Fruit fly (Drosophila melanogaster): ENCODE measurements around the gene Apl.

Apl gene

DNA sequence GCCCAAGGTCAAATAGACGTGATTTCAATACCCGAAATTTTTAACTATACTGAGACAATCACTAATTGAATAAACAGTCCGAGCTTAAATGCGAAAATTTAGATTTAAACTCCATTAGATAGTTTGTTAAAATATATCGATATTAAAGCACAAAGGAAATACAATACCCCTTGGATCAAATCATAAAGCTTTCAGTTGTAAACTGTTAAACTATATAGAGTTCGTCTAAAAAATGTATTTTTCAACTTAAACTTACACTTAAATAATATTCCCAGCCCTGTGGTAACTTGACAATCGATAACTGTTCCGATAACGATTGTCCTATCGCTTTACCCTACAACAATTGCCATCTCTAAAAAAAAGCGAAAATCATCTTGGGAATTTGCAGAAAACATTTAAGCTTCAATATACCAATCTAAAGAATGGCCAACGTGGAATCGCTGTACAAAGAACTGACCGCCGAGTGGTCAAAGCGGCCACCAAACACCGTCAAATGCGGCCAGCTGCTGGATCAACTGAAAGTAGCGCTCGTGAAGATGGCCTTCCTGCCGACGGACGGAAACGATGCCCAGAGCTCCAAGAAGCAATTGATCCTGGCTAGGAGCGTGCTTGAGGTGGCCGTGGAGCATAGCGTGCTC lies 12.2 kb upstream of the Apl start, which contains the start of gene Rpn12 (continued):
- no peak for TF ChIP-seq D (optimal IDR thresholded peaks at IDR 0.05)
- no peak for TF ChIP-seq D (GFP tag; optimal IDR thresholded peaks at IDR 0.05)
- no peak for TF ChIP-seq CG6683 (GFP tag; optimal IDR thresholded peaks at IDR 0.05)
- TF ChIP-seq maf-S (GFP tag; optimal IDR thresholded peaks at IDR 0.05), result no peak
- TF ChIP-seq CG13287 (GFP tag; IDR thresholded peaks at IDR 0.05; ENCODE audit: partially characterized antibody), result peak; percentile 85
- TF ChIP-seq Hmr (GFP tag; optimal IDR thresholded peaks at IDR 0.05), result peak; percentile 8
- peak; percentile 3 for TF ChIP-seq CG7556 (GFP tag; optimal IDR thresholded peaks at IDR 0.05)
- TF ChIP-seq BtbVII (GFP tag; optimal IDR thresholded peaks at IDR 0.05), result no peak
- TF ChIP-seq CG16863 (GFP tag; optimal IDR thresholded peaks at IDR 0.05), result no peak
- no peak for TF ChIP-seq Gug (GFP tag; IDR thresholded peaks at IDR 0.05)
- TF ChIP-seq CG17361 (GFP tag; IDR thresholded peaks at IDR 0.05), result peak; percentile 55; the same call in 2 of the 3 replicates
- no peak for TF ChIP-seq cad (GFP tag; optimal IDR thresholded peaks at IDR 0.05)
- peak; percentile 85 for TF ChIP-seq Scr (GFP tag; IDR thresholded peaks at IDR 0.05; ENCODE audit: partially characterized antibody)
- TF ChIP-seq dati (GFP tag; IDR thresholded peaks at IDR 0.05), result no peak
- no peak for TF ChIP-seq CG10274 (GFP tag; optimal IDR thresholded peaks at IDR 0.05)
- no peak for TF ChIP-seq Drgx (GFP tag; IDR thresholded peaks at IDR 0.05)
- TF ChIP-seq pb (GFP tag; optimal IDR thresholded peaks at IDR 0.05), result no peak
- TF ChIP-seq corto (GFP tag; optimal IDR thresholded peaks at IDR 0.05), result no peak
- no peak for TF ChIP-seq CG4282 (GFP tag; optimal IDR thresholded peaks at IDR 0.05)
- TF ChIP-seq btn (GFP tag; optimal IDR thresholded peaks at IDR 0.05), result no peak
- TF ChIP-seq Sox102F (GFP tag; optimal IDR thresholded peaks at IDR 0.05), result no peak
- no peak for TF ChIP-seq Optix (GFP tag; IDR thresholded peaks at IDR 0.05)
- peak in 1 of 2 experiments; percentile 35 for TF ChIP-seq Hr51 (GFP tag; optimal IDR thresholded peaks at IDR 0.05)
- TF ChIP-seq bsh (GFP tag; optimal IDR thresholded peaks at IDR 0.05), result peak in 1 of 2 experiments; percentile 1
- no peak for TF ChIP-seq CG15011 (GFP tag; optimal IDR thresholded peaks at IDR 0.05)
- TF ChIP-seq da (GFP tag; optimal IDR thresholded peaks at IDR 0.05), result no peak
- TF ChIP-seq gcm (GFP tag; optimal IDR thresholded peaks at IDR 0.05), result no peak
- no peak for TF ChIP-seq en (GFP tag; optimal IDR thresholded peaks at IDR 0.05)
- no peak for TF ChIP-seq CG4730 (GFP tag; IDR thresholded peaks at IDR 0.05)
- no peak for TF ChIP-seq Atf-2 (GFP tag; optimal IDR thresholded peaks at IDR 0.05)
- TF ChIP-seq CG12942 (GFP tag; optimal IDR thresholded peaks at IDR 0.05), result no peak
- TF ChIP-seq CG2129 (GFP tag; IDR thresholded peaks at IDR 0.05; ENCODE audit: partially characterized antibody), result peak; percentile 72; the same call in 1 of the 2 replicates
- TF ChIP-seq CG17385 (GFP tag; optimal IDR thresholded peaks at IDR 0.05), result no peak
- TF ChIP-seq Lim3 (GFP tag; IDR thresholded peaks at IDR 0.05), result no peak
- no peak for TF ChIP-seq tll (GFP tag; optimal IDR thresholded peaks at IDR 0.05)
- no peak for TF ChIP-seq Doc2 (GFP tag; IDR thresholded peaks at IDR 0.05)
- no peak for TF ChIP-seq bigmax (GFP tag; optimal IDR thresholded peaks at IDR 0.05)
- no peak for TF ChIP-seq z (GFP tag; IDR thresholded peaks at IDR 0.05)
- no peak for TF ChIP-seq CG17186 (GFP tag; optimal IDR thresholded peaks at IDR 0.05)
- peak; percentile 4 for TF ChIP-seq CG9727 (GFP tag; optimal IDR thresholded peaks at IDR 0.05)
- no peak for TF ChIP-seq exex (tag; optimal IDR thresholded peaks at IDR 0.05)
- TF ChIP-seq CG5245 (GFP tag; optimal IDR thresholded peaks at IDR 0.05), result no peak
- no peak for TF ChIP-seq nom (GFP tag; optimal IDR thresholded peaks at IDR 0.05)
- no peak for TF ChIP-seq CG16779 (GFP tag; IDR thresholded peaks at IDR 0.05)
- no peak for TF ChIP-seq emc (GFP tag; optimal IDR thresholded peaks at IDR 0.05)
- peak; percentile 5 for TF ChIP-seq tin (GFP tag; optimal IDR thresholded peaks at IDR 0.05)
- TF ChIP-seq CG4617 (GFP tag; optimal IDR thresholded peaks at IDR 0.05; ENCODE audit: borderline replicate concordance), result peak; percentile 53
- TF ChIP-seq CG3281 (GFP tag; optimal IDR thresholded peaks at IDR 0.05), result peak; percentile 20
- no peak for TF ChIP-seq zfh1 (GFP tag; IDR thresholded peaks at IDR 0.05)
- TF ChIP-seq Nf-YB (GFP tag; optimal IDR thresholded peaks at IDR 0.05), result no peak

Measured in whole organism, embryonic.